Worm (Caenorhabditis elegans): ENCODE data around the gene B0281.4.

Gene B0281.4

DNA sequence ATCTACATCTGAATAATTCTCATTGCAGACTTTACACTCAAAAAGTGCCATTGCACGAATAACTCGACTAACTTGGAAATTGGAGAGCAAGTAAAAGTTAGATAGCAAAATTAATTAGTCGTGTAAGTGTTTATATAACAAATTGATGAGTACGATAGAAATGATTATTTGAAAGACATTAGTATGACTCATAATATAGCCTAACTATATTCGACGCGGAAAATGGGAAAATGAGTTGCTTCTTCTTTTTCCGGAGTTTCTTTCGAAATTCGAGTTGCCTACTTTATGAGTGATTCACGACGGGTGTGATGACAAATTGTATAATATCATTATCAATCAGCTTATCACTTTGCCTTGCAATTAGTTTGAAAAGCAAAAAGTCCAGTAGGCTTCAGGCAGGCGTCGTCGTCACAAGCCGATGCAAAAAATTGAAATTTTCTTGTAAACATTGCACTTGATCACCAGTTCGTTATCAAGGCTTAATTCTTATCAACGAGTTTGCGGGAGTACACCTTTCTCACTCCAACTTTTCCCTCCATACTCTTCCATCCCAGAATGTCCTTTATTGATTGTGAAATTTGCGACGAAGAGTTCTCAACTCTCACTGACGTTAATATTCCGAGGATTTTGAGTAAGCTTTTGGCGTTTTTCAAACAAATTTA is 24.3 kb upstream of the B0281.4 start, which contains the start of the genes ZK1240.6 and ZK1240.2:
Gene ZK1240.6, minus strand, starts transcription at position 51 of the 662 bp plus-strand sequence.
Gene ZK1240.2, plus strand, starts transcription at position 520 of the 662 bp plus-strand sequence.
- no peak for TF ChIP-seq nfya-1 (tag; optimal IDR thresholded peaks at IDR 0.05)
- TF ChIP-seq sox-4 (tag; optimal IDR thresholded peaks at IDR 0.05), result no peak
- no peak for TF ChIP-seq hlh-13 (GFP tag; optimal IDR thresholded peaks at IDR 0.05)
- no peak for TF ChIP-seq ceh-45 (GFP tag; IDR thresholded peaks at IDR 0.05)
- TF ChIP-seq Y22D7AL.16 (tag; optimal IDR thresholded peaks at IDR 0.05), result no peak
- no peak for TF ChIP-seq unc-86 (tag; optimal IDR thresholded peaks at IDR 0.05)
- TF ChIP-seq ama-1 (optimal IDR thresholded peaks at IDR 0.05), result no peak
- no peak for TF ChIP-seq pha-2 (tag; optimal IDR thresholded peaks at IDR 0.05)

- peak; percentile 17 for TF ChIP-seq elt-2 (tag; optimal IDR thresholded peaks at IDR 0.05)
- TF ChIP-seq ceh-2 (tag; optimal IDR thresholded peaks at IDR 0.05), result no peak
- TF ChIP-seq tbx-7 (tag; optimal IDR thresholded peaks at IDR 0.05), result no peak
Measured at ce11 chrII:2320097-2320496, 21.5 kb upstream of the B0281.4 start, which contains the start of gene ZK1240.3. TSS of gene ZK1240.3 (plus strand) at chrII:2320334.

DNA sequence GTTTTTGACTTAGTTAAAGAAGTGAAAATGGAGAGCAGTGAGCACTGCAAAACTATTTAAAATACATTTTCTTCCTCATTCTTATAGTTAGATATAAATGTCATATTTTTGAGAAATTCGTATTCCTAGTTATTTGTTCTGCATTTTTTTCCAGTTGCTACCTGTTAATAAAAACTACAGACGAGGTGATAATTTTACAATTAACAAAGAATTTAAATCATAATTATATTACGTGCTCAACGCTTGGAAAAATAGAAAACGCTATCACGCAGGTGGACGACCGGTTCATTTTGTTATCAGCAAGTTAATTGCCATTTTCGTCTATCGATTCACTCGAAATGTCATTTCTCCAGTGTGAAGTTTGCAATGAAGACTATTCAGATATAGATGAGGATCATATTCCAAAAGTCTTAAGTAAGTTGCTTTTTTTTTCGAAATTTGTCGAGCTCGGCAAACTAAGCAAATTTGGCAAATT is 19.3 kb upstream of the B0281.4 start, which contains the start of the genes ZK1240.5 and ZK1240.9:
Gene ZK1240.5, minus strand, starts transcription at position 51 of the 475 bp plus-strand sequence.
Gene ZK1240.9, plus strand, starts transcription at position 307 of the 475 bp plus-strand sequence.
- TF ChIP-seq che-1 (tag; optimal IDR thresholded peaks at IDR 0.05) (no peak), lin-11 (tag; optimal IDR thresholded peaks at IDR 0.05) (no peak), ceh-48 (tag; optimal IDR thresholded peaks at IDR 0.05) (no peak), ttx-3 (tag; optimal IDR thresholded peaks at IDR 0.05) (no peak), gmeb-2 (tag; optimal IDR thresholded peaks at IDR 0.05) (no peak), madf-2 (tag; optimal IDR thresholded peaks at IDR 0.05) (no peak), pag-3 (tag; optimal IDR thresholded peaks at IDR 0.05; ENCODE audit: borderline replicate concordance) (no peak), ceh-31 (tag; optimal IDR thresholded peaks at IDR 0.05) (no peak), ztf-16 (tag; optimal IDR thresholded peaks at IDR 0.05) (no peak), K09A11.1 (tag; optimal IDR thresholded peaks at IDR 0.05; ENCODE audit: insufficient read depth) (no peak), unc-42 (tag; optimal IDR thresholded peaks at IDR 0.05) (no peak), hlh-15 (tag; optimal IDR thresholded peaks at IDR 0.05) (no peak), C08G9.2 (tag; optimal IDR thresholded peaks at IDR 0.05) (no peak), C38D4.7 (GFP tag; optimal IDR thresholded peaks at IDR 0.05) (no peak), sox-4 (tag; optimal IDR thresholded peaks at IDR 0.05) (no peak), ceh-18 (tag; optimal IDR thresholded peaks at IDR 0.05) (no peak), npax-4 (tag; optimal IDR thresholded peaks at IDR 0.05) (no peak), hlh-30 (tag; optimal IDR thresholded peaks at IDR 0.05; ENCODE audit: insufficient read depth) (no peak), dmd-4 (tag; optimal IDR thresholded peaks at IDR 0.05; ENCODE audit: borderline replicate concordance) (no peak), unc-55 (GFP tag; optimal IDR thresholded peaks at IDR 0.05) (no peak)

DNA sequence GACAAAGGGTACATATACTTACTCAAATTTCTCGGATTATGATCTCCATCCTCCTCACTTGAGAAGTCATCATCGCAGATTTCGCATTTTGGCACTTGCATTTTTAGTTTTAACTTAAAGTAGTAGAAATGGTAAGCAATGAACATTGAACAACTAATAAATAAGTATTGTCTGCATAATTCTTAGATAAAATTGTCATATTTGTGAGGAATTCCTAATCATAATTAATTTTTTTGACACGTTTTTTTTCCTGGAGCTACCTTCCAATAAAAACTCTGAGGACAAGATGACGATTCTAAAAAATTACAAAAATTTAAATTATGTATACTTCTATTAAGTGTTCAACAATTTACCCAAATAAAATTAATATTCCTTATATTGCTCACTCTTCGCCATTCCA is 14.1 kb upstream of the B0281.4 start, which contains the start of the genes trim-21 and B0281.1:
Gene trim-21, minus strand, starts transcription at position 101 of the 400 bp plus-strand sequence.
Gene B0281.1, plus strand, starts transcription at position 321 of the 400 bp plus-strand sequence.
- TF ChIP-seq pros-1 (tag; optimal IDR thresholded peaks at IDR 0.05) (no peak), ceh-34 (tag; optimal IDR thresholded peaks at IDR 0.05) (no peak), tbx-7 (tag; optimal IDR thresholded peaks at IDR 0.05) (no peak), ceh-18 (tag; optimal IDR thresholded peaks at IDR 0.05) (no peak), C38D4.7 (GFP tag; optimal IDR thresholded peaks at IDR 0.05) (no peak), ref-2 (tag; optimal IDR thresholded peaks at IDR 0.05) (no peak), ceh-24 (tag; optimal IDR thresholded peaks at IDR 0.05) (no peak), ceh-45 (GFP tag; IDR thresholded peaks at IDR 0.05) (no peak), ets-4 (tag; optimal IDR thresholded peaks at IDR 0.05) (no peak), rnt-1 (tag; optimal IDR thresholded peaks at IDR 0.05) (no peak), mec-3 (tag; optimal IDR thresholded peaks at IDR 0.05; ENCODE audit: borderline replicate concordance) (no peak), pha-2 (tag; optimal IDR thresholded peaks at IDR 0.05) (no peak), unc-55 (GFP tag; optimal IDR thresholded peaks at IDR 0.05) (no peak), hlh-8 (tag; optimal IDR thresholded peaks at IDR 0.05) (no peak), Y22D7AL.16 (tag; optimal IDR thresholded peaks at IDR 0.05) (no peak), ztf-16 (tag; optimal IDR thresholded peaks at IDR 0.05) (no peak)
